Worm (Caenorhabditis elegans): ENCODE results near the gene ogdh-2.

ogdh-2 gene

DNA sequence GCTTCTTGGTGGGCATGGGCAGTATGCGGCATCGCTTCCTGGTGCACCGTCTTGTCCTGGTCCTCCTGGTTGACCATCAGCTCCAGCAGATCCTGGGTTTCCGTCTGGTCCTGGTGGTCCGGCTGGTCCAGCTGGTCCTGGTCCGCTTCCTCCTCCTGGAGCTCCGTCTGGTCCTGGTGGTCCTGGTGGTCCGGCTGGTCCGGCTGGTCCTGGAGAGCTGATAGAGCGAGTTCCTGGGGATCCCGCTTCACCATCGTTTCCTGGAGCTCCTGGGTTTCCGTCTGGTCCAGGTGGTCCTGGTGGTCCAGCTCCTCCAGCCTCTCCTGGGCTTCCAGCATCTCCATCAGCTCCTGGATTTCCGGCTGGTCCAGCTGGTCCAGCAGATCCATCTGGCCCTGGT lies 27.3 kb upstream of the ogdh-2 start:
- TF ChIP-seq ceh-8 (GFP tag; optimal IDR thresholded peaks at IDR 0.05) (peak; percentile 43), xbp-1 (tag; optimal IDR thresholded peaks at IDR 0.05) (no peak)

DNA sequence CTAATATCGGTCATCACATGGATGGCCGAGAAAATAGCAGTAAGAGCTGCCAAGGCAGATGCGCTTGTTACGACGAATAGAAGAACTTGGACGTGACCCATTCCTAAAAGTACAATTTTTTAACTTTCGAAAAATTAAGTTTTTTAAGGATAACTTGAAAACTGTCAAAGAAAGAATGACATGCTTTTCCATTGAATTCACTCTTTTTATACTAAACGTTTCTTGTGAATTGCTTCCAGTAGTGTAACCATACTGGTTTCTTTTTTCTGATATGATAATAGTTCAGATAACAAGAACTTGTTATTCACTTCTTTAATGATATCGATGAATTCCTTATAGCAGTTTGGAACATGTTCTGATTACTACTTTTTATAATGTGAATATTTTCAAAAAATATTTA lies 26.7 kb upstream of the ogdh-2 start, which contains the start of gene col-37:
TSS of gene col-37 (minus strand) at position 101 of the 400 bp plus-strand sequence.
- TF ChIP-seq hpl-2 (GFP tag; optimal IDR thresholded peaks at IDR 0.05) (no peak), lin-35 (GFP tag; optimal IDR thresholded peaks at IDR 0.05) (no peak), nhr-76 (tag; optimal IDR thresholded peaks at IDR 0.05) (no peak), unc-86 (tag; optimal IDR thresholded peaks at IDR 0.05) (no peak), pax-3 (tag; optimal IDR thresholded peaks at IDR 0.05) (no peak), ztf-11 (tag; optimal IDR thresholded peaks at IDR 0.05) (no peak), mdl-1 (tag; optimal IDR thresholded peaks at IDR 0.05) (no peak), vab-15 (tag; optimal IDR thresholded peaks at IDR 0.05) (no peak), fos-1 (tag; optimal IDR thresholded peaks at IDR 0.05) (no peak), aha-1 (tag; optimal IDR thresholded peaks at IDR 0.05) (no peak), nhr-90 (tag; optimal IDR thresholded peaks at IDR 0.05; ENCODE audit: poor library complexity) (no peak), zip-4 (GFP tag; optimal IDR thresholded peaks at IDR 0.05) (no peak), lsy-2 (tag; optimal IDR thresholded peaks at IDR 0.05) (no peak), ceh-63 (GFP tag; optimal IDR thresholded peaks at IDR 0.05) (no peak), xbp-1 (tag; optimal IDR thresholded peaks at IDR 0.05) (no peak), C34B4.2 (tag; optimal IDR thresholded peaks at IDR 0.05) (no peak), skn-1 (tag; optimal IDR thresholded peaks at IDR 0.05) (no peak), snu-23 (GFP tag; optimal IDR thresholded peaks at IDR 0.05) (no peak), efl-1 (optimal IDR thresholded peaks at IDR 0.05) (no peak), efl-1 (GFP tag; optimal IDR thresholded peaks at IDR 0.05 in 1 of 2) (no peak)

DNA sequence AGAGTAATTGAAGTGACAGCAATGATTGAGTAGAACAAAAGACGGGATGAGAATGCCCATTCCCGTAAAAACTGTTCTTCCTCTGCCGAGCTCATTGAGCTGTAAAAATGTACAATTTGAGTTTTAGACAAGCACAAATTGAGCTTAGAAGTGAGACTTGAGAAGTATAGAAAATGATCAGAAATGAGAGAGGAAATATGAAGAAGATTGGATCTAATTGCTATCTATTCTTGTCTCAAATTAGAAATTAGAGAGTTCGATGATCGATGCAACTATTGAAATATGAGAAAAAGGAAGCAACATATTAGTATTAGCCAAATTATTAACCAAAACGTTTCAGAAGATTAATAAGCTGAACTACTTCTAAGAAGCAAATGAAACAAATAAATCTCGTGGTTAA lies 24.2 kb upstream of the ogdh-2 start, which contains the start of gene ZK863.1:
TSS of gene ZK863.1 (minus strand) at position 101 of the 400 bp plus-strand sequence.
- TF ChIP-seq lin-14 (GFP tag; optimal IDR thresholded peaks at IDR 0.05) = peak; percentile 35
- TF ChIP-seq irx-1 (tag; optimal IDR thresholded peaks at IDR 0.05) = no peak

DNA sequence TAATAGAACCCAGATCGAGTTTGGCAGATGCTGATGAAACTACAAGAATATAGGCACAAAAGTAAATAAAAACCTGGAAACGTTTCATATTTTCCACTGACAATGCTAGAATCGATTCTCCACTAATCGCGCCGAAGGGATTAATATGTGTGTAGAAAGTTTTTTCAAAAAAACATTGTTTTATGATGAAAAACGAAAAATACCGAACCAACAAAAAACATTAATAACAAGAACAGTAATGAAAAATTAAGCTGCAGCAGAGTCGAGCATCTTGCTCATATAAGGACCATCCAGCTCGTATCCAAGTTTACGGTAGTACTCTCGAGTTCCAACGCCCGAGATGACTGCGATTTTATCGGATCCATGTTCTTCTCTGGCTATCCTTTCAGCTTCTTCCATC lies 15.0 kb upstream of the ogdh-2 start, which contains the start of gene clec-224:
TSS of gene clec-224 (minus strand) at position 101 of the 400 bp plus-strand sequence.
- TF ChIP-seq unc-98 (GFP tag; IDR thresholded peaks at IDR 0.05) = no peak

DNA sequence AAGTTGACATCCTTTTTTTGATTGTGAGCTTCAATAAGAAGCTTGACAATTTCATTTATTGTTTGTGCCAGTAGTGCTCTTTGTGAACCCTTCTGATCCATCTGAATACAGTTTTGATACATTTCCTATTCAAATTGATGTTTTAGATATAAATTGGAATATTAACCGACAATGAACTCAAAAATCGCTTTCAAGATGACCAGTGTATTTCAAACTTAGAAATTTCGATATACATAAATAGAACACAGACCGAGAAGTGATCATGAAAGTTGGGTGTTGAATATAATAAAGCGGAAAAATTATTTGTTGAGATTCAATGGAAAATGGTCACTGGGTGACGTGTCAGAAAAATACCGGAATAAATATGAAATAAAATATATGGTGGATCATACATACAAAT lies 13.0 kb upstream of the ogdh-2 start, which contains the start of gene elpc-3:
TSS of gene elpc-3 (minus strand) at position 101 of the 400 bp plus-strand sequence.
- TF ChIP-seq nhr-71 (tag; optimal IDR thresholded peaks at IDR 0.05) (no peak), ceh-8 (GFP tag; optimal IDR thresholded peaks at IDR 0.05) (no peak), aha-1 (tag; optimal IDR thresholded peaks at IDR 0.05) (no peak), C34B4.2 (tag; optimal IDR thresholded peaks at IDR 0.05) (no peak), nhr-47 (tag; optimal IDR thresholded peaks at IDR 0.05) (no peak), elt-2 (tag; optimal IDR thresholded peaks at IDR 0.05) (no peak), elt-3 (tag; optimal IDR thresholded peaks at IDR 0.05) (no peak), ztf-4 (tag; optimal IDR thresholded peaks at IDR 0.05) (no peak), nhr-20 (tag; optimal IDR thresholded peaks at IDR 0.05) (no peak), mdl-1 (tag; optimal IDR thresholded peaks at IDR 0.05) (no peak), ceh-63 (GFP tag; optimal IDR thresholded peaks at IDR 0.05) (no peak), sup-37 (GFP tag; optimal IDR thresholded peaks at IDR 0.05) (no peak), fkh-4 (tag; optimal IDR thresholded peaks at IDR 0.05; ENCODE audit: borderline replicate concordance) (no peak), nhr-84 (tag; optimal IDR thresholded peaks at IDR 0.05) (no peak), jun-1 (tag; optimal IDR thresholded peaks at IDR 0.05) (no peak), ztf-11 (tag; optimal IDR thresholded peaks at IDR 0.05) (no peak), zip-4 (GFP tag; optimal IDR thresholded peaks at IDR 0.05) (no peak), tlp-1 (tag; optimal IDR thresholded peaks at IDR 0.05) (no peak)

All from whole organism, L1 larva.